Worm (Caenorhabditis elegans) whole organism, L4 larva: ENCODE results near the gene chil-11.
A peak's percentile ranks its signal among the peaks of the same experiment; 100 is the strongest.

ENCODE experiments used
- lsy-2 ChIP-seq, 2 experiments: fragments of 150-350 bp in 1 of 2; sonication (generic microtip) in 1 of 2; optimal IDR thresholded peaks; 2 replicates each; lab custom pipeline; 2014 to 2017; ENCODE audit warnings: missing biosample characterization in 2 of 2, missing genetic modification characterization in 2 of 2
- nhr-237 ChIP-seq: sonication (generic microtip); optimal IDR thresholded peaks from 2 replicates; lab custom pipeline; 2017; ENCODE audit warnings: missing biosample characterization, missing genetic modification characterization
- nhr-28 ChIP-seq: fragments of 150-350 bp; optimal IDR thresholded peaks from 2 replicates; lab custom pipeline; 2014; ENCODE audit warnings: missing biosample characterization, missing genetic modification characterization
- zip-11 ChIP-seq: fragments of 200-800 bp; sonication (Bioruptor generic); IDR thresholded peaks from 2 replicates; pipeline ENCODE4 v1.3.6; 2022; ENCODE audit warnings: missing genetic modification characterization, missing compliant biosample characterization

ce11 chrIV:5764392-5764791 is 23.2 kb downstream of the chil-11 start:
- TF ChIP-seq zip-11 (GFP tag; lab: Robert Waterston, UW), result no peak
- peak; percentile 14 to 66 for TF ChIP-seq lsy-2 (tag; optimal IDR thresholded peaks at IDR 0.05; lab: Kevin White, UChicago)
- no peak for TF ChIP-seq nhr-237 (tag; lab: Kevin White, UChicago)
- TF ChIP-seq nhr-28 (tag; lab: Kevin White, UChicago), result peak; percentile 92
